Fruit fly (Drosophila melanogaster): ENCODE measurements around the gene CG14212.

Gene CG14212

dm6 chrX:19625405-19625804, at the start of gene CG14212:
CG14212 (plus strand) TSS chrX:19625705.
- no peak for TF ChIP-seq CG17801 (GFP tag; optimal IDR thresholded peaks at IDR 0.05; ENCODE audit: partially characterized antibody)

- peak; percentile 28 for TF ChIP-seq CG17801 (GFP tag; optimal IDR thresholded peaks at IDR 0.05; ENCODE audit: partially characterized antibody)
Measured at dm6 chrX:19577940-19578632, 47.4 kb upstream of the CG14212 start.

DNA sequence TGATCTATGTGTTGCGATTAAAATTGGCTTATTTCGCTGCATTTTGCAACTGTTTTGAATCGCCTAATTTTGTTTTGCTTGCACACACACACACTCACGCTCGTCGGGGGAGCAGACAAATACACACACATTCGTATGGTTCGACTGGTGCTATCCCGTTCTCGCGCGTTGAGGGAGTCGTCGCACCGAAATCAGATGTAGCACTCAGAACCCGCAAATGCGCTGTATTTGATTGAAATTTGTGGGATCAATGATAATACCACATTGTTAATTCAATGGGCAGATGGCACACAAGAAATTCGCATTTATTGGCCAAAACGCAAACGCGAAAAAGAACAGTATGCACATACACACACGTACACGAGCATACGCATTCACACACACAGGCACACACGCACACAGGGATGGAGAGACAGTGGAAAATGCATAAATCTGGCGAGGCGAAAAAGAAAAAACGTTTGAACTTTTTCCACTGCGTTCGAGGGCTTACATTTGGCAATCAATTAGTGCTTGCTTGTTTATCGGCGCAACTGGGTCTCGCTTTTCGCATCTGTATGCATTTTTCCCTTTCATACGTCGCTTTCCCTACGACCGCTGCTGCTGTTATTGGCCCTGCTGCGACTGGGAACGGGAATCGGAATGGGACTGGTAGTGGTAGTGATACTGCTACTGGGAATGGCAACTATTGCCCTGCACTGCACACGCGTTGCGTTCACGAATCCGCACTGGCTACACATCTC, 46.4 kb upstream of the CG14212 start:
- TF ChIP-seq CG17801 (GFP tag; optimal IDR thresholded peaks at IDR 0.05; ENCODE audit: partially characterized antibody) = peak; percentile 31

DNA sequence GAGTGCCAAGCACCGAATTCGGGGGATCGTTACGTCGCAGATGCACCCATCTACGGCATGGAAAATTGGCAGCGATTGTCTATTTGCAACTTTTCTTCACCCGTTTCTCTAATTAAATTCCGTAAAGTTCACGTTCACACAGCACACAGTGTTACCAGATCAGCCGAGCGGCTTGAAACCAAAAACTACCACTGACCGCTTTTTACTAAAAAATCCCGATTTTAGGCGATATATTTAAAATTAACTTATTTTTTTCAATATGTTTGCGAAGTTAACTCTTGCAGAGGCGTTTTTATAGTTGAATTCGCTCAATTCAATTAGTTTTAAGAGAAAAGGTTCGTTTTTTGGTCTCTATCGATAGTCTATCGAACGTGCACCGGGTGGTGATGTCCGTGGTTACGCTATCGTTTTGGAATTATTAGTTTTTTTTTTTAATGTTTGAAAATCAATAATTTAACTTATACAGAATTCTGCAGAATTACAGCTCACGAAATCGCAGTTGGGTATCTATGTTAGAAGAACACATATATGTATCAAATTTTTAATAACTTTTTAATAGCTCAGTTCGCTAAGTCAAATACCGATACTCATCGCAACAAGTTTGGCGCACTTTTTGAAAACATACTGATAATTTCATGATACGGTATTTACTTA, 45.7 kb upstream of the CG14212 start, which contains the start of gene Tao:
Gene Tao, minus strand, starts transcription at position 153 of the 654 bp plus-strand sequence.
- TF ChIP-seq CG17801 (GFP tag; optimal IDR thresholded peaks at IDR 0.05; ENCODE audit: partially characterized antibody) = no peak

dm6 chrX:19581881-19582280, 43.6 kb upstream of the CG14212 start, which contains the start of gene CG14218:
CG14218 (minus strand) TSS chrX:19581981.
- no peak for TF ChIP-seq CG17801 (GFP tag; optimal IDR thresholded peaks at IDR 0.05; ENCODE audit: partially characterized antibody)

DNA sequence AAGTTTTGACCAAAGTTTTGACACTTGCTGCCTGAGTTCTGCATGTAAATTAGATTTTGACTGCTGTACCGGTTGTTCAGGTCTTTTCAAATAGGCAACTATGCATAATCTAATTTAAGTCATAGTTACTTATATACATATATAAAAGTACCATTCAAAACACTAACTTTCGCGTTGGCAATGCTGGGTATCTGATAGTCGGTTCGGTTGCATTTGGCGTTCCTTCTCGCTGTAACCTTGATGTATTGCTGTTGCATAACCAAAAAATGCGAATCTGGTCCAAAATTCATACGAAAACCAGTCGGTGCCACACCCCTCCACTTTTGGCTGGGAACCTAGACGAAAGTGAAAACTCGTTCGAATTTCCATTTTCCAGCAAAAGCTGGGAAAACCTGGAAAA, 42.8 kb upstream of the CG14212 start:
- TF ChIP-seq CG17801 (GFP tag; optimal IDR thresholded peaks at IDR 0.05; ENCODE audit: partially characterized antibody) = no peak

dm6 chrX:19583317-19583716, 42.2 kb upstream of the CG14212 start, which contains the start of gene CG14204:
CG14204 (plus strand) TSS chrX:19583617.
- TF ChIP-seq CG17801 (GFP tag; optimal IDR thresholded peaks at IDR 0.05; ENCODE audit: partially characterized antibody) = no peak

DNA sequence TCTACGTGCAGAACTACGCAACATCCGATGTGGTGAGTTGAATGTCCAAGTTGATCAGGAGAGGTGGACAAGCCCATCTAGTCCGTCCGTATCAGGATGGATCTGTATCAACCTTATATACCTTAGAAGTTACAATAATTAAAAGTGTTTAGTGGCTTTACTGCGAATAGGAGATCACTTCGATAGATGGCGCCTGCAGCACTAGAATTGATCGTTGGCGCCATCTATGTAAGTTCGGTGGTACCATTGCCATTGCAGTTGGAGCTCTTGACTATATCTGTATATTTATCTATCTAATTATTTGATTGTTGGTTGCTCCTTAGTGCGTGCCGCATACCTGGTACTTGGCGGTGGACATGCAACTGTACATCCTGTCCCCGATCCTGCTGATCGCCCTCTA, 40.4 kb upstream of the CG14212 start:
- no peak for TF ChIP-seq CG17801 (GFP tag; optimal IDR thresholded peaks at IDR 0.05; ENCODE audit: partially characterized antibody)

dm6 chrX:19590070-19590469, 35.4 kb upstream of the CG14212 start, which contains the start of gene CG14219:
CG14219 (minus strand) TSS chrX:19590170.
- no peak for TF ChIP-seq CG17801 (GFP tag; optimal IDR thresholded peaks at IDR 0.05; ENCODE audit: partially characterized antibody)

DNA sequence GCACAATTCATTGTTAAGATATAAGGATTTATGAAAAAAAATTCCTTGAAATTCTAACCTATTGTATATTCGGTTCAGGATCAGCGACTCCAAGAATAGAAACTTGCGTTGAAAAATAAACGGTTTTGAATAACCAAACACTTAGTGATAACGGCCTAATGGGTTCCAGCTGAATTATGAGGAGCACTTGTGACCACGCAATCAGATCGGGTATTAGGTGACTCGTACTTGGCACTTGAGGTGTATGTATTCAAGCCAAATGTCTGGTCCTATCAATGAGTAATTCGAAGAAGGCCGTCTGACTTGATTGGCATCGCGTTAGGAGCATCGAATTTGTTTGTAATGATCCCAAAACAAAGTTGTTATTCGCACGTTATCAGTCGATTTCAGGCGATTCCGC, 34.9 kb upstream of the CG14212 start:
- TF ChIP-seq CG17801 (GFP tag; optimal IDR thresholded peaks at IDR 0.05; ENCODE audit: partially characterized antibody) = no peak

DNA sequence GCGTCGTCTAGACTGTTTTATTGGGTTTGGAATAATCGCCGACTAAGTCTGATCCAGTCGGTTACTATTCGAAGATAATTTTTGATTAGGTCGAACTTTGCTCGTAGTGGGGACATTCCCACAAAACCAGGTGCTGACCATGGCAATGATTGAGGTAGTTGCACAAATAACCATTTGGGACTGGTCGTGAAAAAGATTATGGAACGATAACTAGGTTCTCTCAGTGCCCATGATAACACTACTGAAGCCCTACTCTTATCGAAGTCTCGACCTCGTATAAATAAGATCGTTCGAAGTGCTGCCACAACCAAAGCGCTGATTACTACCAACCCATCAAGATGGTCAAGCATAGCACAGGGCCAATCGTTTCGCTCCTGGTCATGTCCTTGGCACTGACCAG, 33.2 kb upstream of the CG14212 start, which contains the start of gene CG14205:
Gene CG14205, plus strand, starts transcription at position 301 of the 400 bp plus-strand sequence.
- no peak for TF ChIP-seq CG17801 (GFP tag; optimal IDR thresholded peaks at IDR 0.05; ENCODE audit: partially characterized antibody)

DNA sequence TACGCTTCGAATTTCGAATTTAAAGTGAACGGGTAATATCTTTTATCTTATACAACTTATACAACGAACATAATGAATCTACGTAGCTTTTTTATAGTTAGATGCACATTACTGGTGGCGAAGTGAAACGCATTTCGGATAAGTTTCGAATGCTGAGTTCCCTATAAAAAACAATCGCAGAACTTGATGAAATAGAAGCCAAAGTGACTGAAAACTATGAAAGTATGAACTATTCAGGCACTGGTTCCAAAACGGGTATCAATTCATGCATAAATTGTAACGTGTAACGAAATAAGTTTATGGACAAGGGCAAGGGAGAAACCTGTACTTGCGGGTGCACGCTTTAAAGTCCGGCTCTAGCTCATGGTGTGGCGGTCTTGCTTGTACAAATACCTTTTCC, 29.6 kb upstream of the CG14212 start:
- TF ChIP-seq CG17801 (GFP tag; optimal IDR thresholded peaks at IDR 0.05; ENCODE audit: partially characterized antibody) = no peak

DNA sequence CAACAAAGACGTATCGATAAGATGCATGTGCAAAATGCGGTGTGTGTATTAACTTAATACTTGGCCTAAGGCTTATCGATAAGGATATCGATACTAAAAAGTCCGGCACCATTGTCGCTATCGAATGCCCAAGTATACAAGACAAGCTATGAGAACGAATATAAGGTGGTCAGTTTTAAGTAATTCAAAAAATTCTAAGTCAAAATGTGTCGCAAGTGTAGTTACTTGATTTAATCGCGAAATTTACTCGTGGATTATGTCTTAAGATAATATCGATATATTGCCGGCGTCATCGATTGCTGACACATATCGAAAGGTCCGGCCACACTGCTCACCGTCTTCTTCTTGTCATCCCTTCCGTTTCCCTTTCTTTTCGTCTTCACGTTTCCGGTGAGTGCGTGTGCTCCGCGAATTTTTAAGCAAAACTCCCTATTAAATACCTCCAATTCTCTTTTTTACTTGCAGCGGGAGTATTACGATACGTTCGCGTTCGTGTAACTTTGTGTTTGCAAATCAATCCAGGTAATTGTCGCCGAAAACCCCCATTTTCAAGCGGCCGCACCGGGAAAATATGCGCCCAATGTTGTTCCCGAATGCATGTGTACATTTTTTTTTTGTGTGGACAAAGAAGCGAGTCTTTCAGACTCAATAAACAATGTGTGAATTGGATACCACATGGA, 27.7 kb upstream of the CG14212 start, which contains the start of gene RpS10b:
Gene RpS10b, plus strand, starts transcription at position 348 of the 680 bp plus-strand sequence.
- peak; percentile 91 for TF ChIP-seq CG17801 (GFP tag; optimal IDR thresholded peaks at IDR 0.05; ENCODE audit: partially characterized antibody)

dm6 chrX:19598503-19598902, 27.0 kb upstream of the CG14212 start:
- no peak for TF ChIP-seq CG17801 (GFP tag; optimal IDR thresholded peaks at IDR 0.05; ENCODE audit: partially characterized antibody)

DNA sequence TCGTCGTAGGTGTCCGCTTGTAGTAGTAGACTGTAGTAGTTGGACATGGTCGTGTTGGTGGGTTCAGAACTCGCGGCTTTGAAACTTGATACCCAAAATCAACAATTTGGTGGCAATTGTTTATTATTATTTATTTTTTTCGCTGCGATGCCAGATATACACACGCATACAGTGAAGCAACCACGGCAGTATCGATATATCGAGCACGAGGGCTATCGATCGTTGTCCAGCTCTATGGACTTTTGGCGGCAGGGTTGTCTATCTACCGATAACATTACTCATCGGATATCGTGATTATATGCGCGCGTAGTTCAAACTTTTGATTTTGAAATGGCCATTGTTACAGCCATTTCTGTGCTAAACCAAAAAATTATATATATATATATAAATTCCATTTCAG, 23.9 kb upstream of the CG14212 start, which contains the start of gene CG14220:
Gene CG14220, minus strand, starts transcription at position 208 of the 400 bp plus-strand sequence.
- TF ChIP-seq CG17801 (GFP tag; optimal IDR thresholded peaks at IDR 0.05; ENCODE audit: partially characterized antibody) = peak; percentile 69

Data from ovary, adult (tissue).